Worm (Caenorhabditis elegans) whole organism, young adult: ENCODE results near the gene igeg-2.

ENCODE experiments used
- ZK185.1 ChIP-seq: sonication (generic microtip); optimal IDR thresholded peaks from 2 replicates; lab custom pipeline; 2016; ENCODE audit warnings: mild to moderate bottlenecking, missing genetic modification characterization, missing compliant biosample characterization; ENCODE audit not compliant: poor library complexity, severe bottlenecking
- aptf-2 ChIP-seq: fragments of 200-800 bp; sonication (Bioruptor generic); conservative IDR thresholded peaks from 2 replicates; pipeline ENCODE4 v1.3.6; 2022; ENCODE audit warnings: missing genetic modification reagents, missing genetic modification characterization, missing compliant biosample characterization
- ceh-58 ChIP-seq: fragments of 200-800 bp; sonication (Bioruptor generic); IDR thresholded peaks from 2 replicates; pipeline ENCODE4 v1.3.6; 2022; ENCODE audit warnings: missing genetic modification characterization, missing compliant biosample characterization
- him-1 ChIP-seq: sonication (generic microtip); optimal IDR thresholded peaks from 2 replicates; lab custom pipeline; 2016; ENCODE audit warnings: missing genotype, missing genetic modification reagents, missing genetic modification characterization, missing compliant biosample characterization
- lsl-1 ChIP-seq: fragments of 200-800 bp; sonication (Bioruptor generic); optimal IDR thresholded peaks from 2 replicates; lab custom pipeline; 2018; ENCODE audit warnings: mild to moderate bottlenecking, missing genetic modification characterization, moderate library complexity, missing compliant biosample characterization
- mel-28 ChIP-seq: sonication (generic microtip); optimal IDR thresholded peaks from 2 replicates; lab custom pipeline; 2016; ENCODE audit warnings: borderline replicate concordance, mild to moderate bottlenecking, missing genetic modification characterization, missing compliant biosample characterization
- nhr-90 ChIP-seq: sonication (generic microtip); optimal IDR thresholded peaks from 2 replicates; lab custom pipeline; 2016; ENCODE audit warnings: missing genotype, mild to moderate bottlenecking, missing genetic modification characterization, missing compliant biosample characterization
- snpc-4 ChIP-seq, 5 experiments: fragments of 150-350 bp in 1 of 5; sonication (generic microtip) in 4 of 5; optimal IDR thresholded peaks; 2 replicates each; lab custom pipeline; 2014 to 2018; ENCODE audit warnings: missing genetic modification characterization in 5 of 5, missing biosample characterization in 3 of 5, antibody characterized with exemption in 2 of 5, mild to moderate bottlenecking in 2 of 5, missing compliant biosample characterization in 2 of 5, missing genotype in 2 of 5, moderate library complexity in 2 of 5, missing genetic modification reagents in 1 of 5
- unc-62 ChIP-seq: fragments of 150-350 bp; optimal IDR thresholded peaks from 2 replicates; lab custom pipeline; 2014; ENCODE audit warnings: missing biosample characterization, missing genetic modification reagents, missing genetic modification characterization

DNA sequence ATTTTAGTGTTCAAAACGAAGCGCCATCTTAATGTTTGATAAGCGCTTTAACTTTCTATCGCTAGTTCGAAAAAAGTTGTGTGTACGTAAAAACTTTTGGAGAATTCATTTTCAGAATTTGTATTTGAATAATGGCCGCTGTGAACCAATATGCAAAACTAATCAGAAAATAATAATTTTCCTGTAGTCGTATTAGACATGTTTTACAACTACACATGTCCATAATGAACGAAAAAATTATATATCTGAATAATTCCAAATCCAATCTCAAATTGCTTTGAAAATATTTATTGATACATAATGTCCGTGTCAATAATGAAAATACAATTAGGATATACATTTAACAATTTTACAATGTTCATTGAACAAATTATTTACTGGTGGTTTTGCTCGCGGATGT lies 39.7 kb downstream of the igeg-2 start:
- TF ChIP-seq ZK185.1 (tag; lab: Kevin White, UChicago) (no peak), ceh-58 (GFP tag; lab: Robert Waterston, UW) (no peak), unc-62 (GFP tag; lab: Kevin White, UChicago) (no peak), aptf-2 (GFP tag; lab: Robert Waterston, UW) (no peak), snpc-4 (GFP tag; optimal IDR thresholded peaks at IDR 0.05; lab: Kevin White, UChicago) (no peak), snpc-4 (tag; optimal IDR thresholded peaks at IDR 0.05; lab: Kevin White, UChicago) (no peak), lsl-1 (no peak), him-1 (tag; lab: Kevin White, UChicago) (no peak), mel-28 (tag; lab: Kevin White, UChicago) (no peak), nhr-90 (no peak)
